Fruit fly (Drosophila melanogaster): ENCODE measurements around the gene CG2444.

The CG2444 gene

DNA sequence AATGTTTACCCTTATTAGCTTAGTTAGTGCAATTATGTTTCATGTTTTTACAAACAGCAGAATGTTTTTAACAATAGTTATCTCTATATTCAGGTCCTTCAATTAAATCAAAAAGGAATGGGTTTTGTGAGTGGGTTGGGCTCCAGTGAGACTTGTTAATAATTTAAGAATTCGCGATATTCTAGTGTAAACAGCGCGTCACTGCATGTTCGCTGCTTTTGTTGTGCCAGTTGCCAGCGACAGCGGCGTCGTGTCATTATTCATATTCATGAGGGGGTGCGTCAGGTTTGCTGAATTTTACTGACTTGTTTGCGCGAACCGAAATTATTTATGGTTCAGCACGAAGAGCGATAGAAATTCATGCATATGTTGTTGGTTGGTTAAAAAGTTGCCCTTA lies 10.2 kb upstream of the CG2444 start, which contains the start of gene Amun:
Gene Amun, minus strand, starts transcription at position 303 of the 397 bp plus-strand sequence.
- TF ChIP-seq ttk (optimal IDR thresholded peaks at IDR 0.05) (no peak), Sin3A (optimal IDR thresholded peaks at IDR 0.05) (no peak)

DNA sequence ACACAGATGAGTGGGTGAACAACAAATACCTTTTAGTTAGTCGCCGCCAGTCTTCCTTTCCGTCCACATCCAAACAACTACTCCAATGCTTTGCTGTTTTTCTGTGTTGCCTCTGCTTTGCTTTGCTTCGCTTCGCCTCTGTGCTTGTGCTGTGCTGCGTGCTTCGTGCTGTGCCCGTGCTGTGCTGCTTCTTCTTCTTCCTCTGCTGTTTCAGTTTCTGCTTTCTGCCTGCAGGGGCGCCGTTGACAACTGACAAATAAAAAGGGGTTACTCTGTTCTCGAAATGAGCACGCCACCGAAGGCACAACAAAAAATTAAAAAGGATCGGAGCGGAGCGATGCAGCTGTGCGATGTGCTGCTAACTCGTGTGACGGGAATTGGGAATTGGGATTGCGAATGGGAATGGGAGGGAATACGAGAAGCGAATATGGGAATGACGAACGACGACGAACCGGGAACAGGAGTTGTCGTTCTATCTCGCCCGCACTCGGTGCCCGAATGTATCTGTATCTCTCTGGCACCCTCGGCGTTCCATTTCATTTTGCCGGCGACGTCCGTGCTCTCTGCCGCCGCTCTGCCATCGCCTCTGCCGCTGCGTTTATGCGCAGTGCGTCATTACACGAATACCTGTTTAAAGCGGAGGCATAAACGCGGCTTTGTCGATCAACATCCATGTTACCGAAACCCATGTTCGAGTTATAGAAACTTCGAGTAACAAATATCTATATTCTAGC lies 9.6 kb upstream of the CG2444 start:
- TF ChIP-seq Sin3A (optimal IDR thresholded peaks at IDR 0.05) (no peak), psq (optimal IDR thresholded peaks at IDR 0.05) (peak; percentile 63)

DNA sequence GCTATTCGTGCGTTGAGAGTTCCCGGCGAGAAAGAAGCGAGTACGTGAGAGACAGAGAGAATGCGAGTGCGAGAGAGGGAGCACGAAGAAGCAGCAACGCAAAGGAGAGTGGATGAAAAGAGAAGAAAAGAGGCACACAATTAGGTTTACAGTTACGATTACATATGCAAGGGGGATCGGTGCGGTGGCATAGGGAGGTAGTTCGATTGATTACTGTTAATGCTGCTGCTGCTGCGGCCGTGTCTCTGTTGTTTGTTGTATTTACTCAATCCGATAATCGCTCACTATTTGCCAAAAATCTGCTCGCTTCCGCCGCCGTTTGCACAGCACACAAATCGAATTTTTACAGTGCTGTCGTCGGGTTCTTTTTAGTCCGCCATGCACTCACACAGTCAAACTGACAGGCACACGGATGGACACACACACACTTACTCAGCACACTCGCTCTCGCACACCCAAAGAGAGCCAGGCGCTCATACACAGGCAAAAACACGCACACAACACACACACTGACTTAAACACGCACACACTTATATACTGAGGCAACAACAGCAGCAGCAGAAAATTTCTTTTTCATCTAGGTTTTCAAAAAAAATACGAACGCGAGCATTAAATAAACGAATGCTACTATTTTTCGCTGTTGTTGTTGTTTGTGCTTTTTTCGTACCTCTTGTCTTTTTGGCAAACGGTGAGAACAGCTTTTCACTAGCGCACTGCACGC lies 8.9 kb upstream of the CG2444 start:
- TF ChIP-seq h (optimal IDR thresholded peaks at IDR 0.05) (no peak), psq (optimal IDR thresholded peaks at IDR 0.05) (peak; percentile 36)

DNA sequence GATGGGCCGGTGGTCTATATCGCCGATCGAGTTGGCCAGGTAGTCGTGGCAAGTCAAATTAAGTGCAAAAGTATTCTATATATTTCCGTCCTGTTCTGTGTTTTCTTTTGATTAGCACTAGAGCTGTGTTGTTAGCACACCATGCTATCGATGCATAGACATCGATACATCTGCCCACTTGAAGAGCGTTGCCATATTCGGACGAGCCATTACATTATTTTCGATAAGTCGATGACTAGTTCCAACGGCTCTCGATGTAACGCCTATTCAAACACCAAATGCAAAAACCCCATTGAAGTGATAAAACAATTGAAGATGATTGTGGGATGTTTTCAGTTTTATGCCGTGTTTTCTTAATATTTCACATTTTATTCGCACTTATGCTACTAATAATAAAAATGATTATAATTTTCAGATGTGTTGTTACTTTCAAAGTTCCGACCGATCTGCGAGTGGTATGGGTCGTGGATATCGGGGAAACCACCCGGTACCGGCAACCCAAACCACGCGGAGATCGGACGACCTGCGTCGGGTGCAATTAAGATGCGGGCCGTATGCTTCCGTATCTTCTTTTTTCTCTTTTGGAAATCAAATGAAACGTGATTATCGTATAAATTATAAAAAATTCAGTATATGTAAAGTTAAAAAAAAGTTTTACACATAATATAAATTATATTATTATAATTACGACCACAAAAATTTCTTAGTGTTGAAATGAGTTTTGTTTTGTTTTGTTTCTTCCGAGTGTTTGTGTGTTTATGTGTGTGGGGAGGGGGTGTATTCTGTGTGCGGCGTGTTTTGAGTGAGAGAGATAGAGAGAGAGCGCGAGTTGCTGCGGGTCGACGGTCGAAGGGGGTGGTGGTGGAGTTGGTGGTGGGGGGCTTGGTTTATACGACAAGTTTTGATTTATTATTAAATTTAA lies 5.0 kb upstream of the CG2444 start, which contains the start of gene FucT6:
Gene FucT6, minus strand, starts transcription at position 153 of the 922 bp plus-strand sequence.
- TF ChIP-seq ttk (optimal IDR thresholded peaks at IDR 0.05) (no peak), h (optimal IDR thresholded peaks at IDR 0.05) (no peak), Myc (optimal IDR thresholded peaks at IDR 0.05) (no peak), Sin3A (optimal IDR thresholded peaks at IDR 0.05) (no peak), psq (optimal IDR thresholded peaks at IDR 0.05) (no peak), insv (optimal IDR thresholded peaks at IDR 0.05) (no peak)

DNA sequence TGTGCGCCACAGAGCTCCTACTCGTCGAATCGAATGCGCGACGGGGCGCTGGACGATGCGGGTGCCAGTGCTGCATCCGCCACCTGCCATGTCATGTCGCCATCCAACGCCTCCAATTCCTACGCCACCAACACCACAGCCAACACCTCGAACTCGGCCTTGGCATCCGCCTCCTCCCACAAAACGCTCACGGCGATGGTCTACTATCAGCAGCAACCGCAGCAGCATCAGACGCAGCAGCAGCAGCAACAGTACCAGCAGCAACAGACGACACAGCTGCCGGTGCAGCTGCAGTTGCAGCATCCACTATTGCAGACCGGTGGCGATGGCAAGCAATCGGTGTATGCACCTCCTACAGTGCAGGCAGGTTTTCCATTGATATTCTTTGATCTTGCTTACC lies 4.3 kb downstream of the CG2444 start:
- TF ChIP-seq insv (optimal IDR thresholded peaks at IDR 0.05) (no peak), psq (optimal IDR thresholded peaks at IDR 0.05) (no peak), Sin3A (optimal IDR thresholded peaks at IDR 0.05) (no peak), ttk (optimal IDR thresholded peaks at IDR 0.05) (no peak), Myc (optimal IDR thresholded peaks at IDR 0.05) (no peak), h (optimal IDR thresholded peaks at IDR 0.05) (no peak)

DNA sequence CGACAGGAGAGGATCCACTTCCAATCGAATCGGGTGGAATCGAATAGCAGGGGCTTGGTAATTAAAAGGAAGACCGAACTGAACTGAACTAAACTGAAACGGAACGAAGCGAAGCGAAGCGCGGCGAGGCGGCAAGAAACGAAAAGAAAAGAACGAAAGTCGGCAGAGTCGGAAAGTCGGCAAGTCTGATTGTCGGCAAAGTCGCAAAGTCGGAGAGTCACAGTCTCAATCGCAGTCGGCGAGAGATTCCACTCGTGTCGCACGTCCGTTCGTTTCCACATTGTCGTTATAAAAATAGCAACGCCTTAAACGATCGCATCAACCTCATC lies 9.3 kb downstream of the CG2444 start:
- TF ChIP-seq Sin3A (optimal IDR thresholded peaks at IDR 0.05) (no peak), psq (optimal IDR thresholded peaks at IDR 0.05) (no peak), insv (optimal IDR thresholded peaks at IDR 0.05) (no peak), h (optimal IDR thresholded peaks at IDR 0.05) (no peak), ttk (optimal IDR thresholded peaks at IDR 0.05) (no peak), Myc (optimal IDR thresholded peaks at IDR 0.05) (no peak)

DNA sequence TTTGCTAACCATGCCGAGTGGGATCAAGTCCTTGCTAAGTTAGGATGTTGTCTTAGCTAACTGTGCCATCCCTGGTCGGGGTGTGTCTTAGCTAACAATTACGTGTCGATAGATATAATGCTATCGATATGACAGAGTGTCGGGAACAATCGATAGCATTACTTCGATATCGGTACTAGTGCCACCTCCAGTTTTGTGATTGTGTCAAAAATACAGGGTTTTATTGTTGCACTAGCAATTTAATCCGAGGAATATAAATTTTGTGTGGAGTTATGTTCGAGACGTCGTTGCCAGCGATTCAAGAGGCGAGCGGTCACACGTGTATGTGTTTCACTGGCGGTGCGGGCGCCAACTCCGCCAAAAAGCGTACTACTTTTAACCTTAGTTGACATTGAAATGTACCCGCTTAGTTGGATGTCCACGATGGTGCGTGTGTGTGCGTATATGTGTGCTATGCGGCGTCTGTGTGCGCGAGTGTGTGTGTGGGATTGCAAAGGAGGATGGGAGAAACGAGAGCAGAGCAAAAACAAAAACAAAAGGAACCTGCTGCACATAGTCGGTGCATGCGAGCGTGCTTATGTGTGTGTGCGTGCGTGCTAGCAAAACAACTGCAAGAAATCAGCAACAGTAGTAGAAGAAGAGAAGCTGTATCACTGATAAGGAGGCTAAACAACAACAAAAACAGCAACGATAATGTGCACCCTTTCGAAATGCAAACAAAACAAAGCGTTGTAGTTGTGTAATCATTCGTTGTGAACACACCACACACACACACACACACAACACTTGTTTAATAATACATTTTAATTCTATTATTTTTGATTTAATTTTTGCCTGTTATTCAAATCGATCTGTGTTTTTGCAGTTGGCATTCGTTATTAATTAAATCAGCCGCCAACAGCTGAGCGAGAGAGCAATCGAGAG lies 9.9 kb downstream of the CG2444 start, which contains the start of gene PhKgamma:
Gene PhKgamma, plus strand, starts transcription at position 179 of the 924 bp plus-strand sequence.
- no peak for TF ChIP-seq insv (optimal IDR thresholded peaks at IDR 0.05)
- no peak for TF ChIP-seq ttk (optimal IDR thresholded peaks at IDR 0.05)
- TF ChIP-seq psq (optimal IDR thresholded peaks at IDR 0.05): no peak
- TF ChIP-seq Myc (optimal IDR thresholded peaks at IDR 0.05): no peak
- no peak for TF ChIP-seq h (optimal IDR thresholded peaks at IDR 0.05)
- TF ChIP-seq Sin3A (optimal IDR thresholded peaks at IDR 0.05): no peak

DNA sequence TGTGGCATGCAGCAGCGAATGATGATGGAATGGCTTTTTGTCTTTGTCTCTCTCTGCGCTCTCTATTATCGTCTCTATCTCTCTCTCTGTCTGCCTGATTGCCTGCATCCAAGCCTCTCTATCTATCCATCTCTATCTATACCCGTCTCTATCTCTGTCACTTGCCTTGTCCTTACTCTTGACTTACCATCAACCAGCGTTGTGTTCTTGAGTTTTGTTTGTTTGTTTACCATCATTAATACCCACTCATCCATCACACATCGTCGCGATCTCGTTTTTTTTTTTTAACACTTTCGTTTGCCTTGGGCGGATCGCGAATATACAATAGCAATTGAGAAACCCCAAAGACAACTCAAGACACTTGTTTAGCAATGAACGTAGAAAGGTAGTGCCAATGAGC lies 15.4 kb downstream of the CG2444 start:
- TF ChIP-seq insv (optimal IDR thresholded peaks at IDR 0.05) (no peak), Myc (optimal IDR thresholded peaks at IDR 0.05) (no peak), psq (optimal IDR thresholded peaks at IDR 0.05) (no peak), Sin3A (optimal IDR thresholded peaks at IDR 0.05) (no peak), h (optimal IDR thresholded peaks at IDR 0.05) (no peak), ttk (optimal IDR thresholded peaks at IDR 0.05) (no peak)

DNA sequence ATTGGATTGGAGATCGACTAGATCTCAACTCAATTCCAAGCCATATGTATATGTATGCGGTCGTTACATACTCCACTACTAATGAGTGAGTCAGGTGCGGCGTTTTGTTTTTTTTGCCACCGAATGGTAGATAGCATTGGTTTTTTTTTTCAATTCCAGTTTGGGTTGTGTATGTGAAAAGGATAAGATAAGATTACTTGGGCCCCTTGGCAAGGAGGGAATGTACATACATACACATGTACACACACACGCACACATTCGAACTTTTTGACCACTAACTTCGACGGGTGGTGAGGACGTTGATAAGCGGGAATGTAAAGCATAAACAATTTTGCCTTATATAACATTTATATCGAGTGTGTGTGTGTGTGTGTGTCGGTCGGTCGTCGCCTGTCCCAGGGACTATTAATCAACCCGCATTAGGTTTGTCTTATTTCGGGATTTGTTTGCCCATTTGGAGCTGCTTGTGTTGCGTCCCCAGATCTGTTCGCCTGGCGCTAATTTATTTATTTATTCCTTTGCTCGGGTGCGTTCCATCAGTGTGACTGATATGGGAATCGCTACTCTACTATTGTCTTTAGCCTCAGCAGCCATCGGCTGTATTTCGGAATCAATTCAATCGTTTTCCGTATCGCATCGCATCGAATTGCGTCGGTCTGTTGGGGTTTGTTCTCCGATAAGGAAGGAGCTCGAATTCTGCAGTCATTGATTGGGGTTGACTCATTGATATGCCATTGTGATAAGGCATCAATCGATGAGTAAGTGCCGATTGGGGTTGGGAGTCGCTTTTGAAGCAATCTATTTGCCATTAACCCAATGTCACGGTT lies 17.2 kb downstream of the CG2444 start:
- TF ChIP-seq Myc (optimal IDR thresholded peaks at IDR 0.05) (no peak), ttk (optimal IDR thresholded peaks at IDR 0.05) (no peak)

DNA sequence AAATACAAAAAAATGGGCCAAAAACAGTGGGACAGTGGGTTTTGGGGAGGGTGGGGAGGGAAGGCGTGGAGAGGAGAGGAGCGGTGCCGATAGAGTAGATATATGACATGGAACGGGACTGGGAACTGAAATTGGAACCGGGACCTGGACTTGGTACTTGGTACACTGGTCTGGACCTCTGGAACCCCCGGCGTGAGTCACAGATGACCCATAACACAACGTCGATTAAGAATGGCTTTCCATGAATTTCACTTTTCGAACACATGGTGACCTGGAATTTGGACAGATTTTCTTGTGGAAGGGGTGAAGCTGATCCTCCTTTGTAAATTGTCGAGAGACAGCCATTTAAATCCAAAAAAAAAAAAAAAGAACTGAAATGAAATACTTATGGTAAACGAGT lies 18.4 kb downstream of the CG2444 start:
- TF ChIP-seq insv (optimal IDR thresholded peaks at IDR 0.05) (no peak), h (optimal IDR thresholded peaks at IDR 0.05) (no peak), psq (optimal IDR thresholded peaks at IDR 0.05) (no peak), ttk (optimal IDR thresholded peaks at IDR 0.05) (no peak), Myc (optimal IDR thresholded peaks at IDR 0.05) (no peak), Sin3A (optimal IDR thresholded peaks at IDR 0.05) (no peak)

Measured in Kc167 (cell line).